Worm (Caenorhabditis elegans): ENCODE results near the gene let-92.

Gene let-92

DNA sequence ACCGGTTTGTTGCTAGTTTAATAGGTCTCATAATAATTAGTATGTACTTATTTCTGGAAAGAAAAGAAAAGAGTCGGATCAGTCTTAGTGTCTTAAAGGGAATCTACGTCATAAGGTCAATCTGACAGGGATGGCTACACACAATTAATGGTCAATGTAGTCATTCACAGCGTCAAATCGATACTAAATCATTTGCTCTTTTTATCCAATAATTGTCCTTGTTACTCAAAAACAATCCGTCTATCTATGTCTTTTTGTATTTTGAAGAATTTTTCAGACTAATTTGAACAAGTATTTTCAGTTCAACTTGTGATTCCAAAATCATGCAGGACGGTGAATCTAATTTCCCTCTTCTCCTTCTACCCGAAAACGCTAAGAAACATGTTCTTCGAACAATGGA, 19.6 kb upstream of the let-92 start, which contains the start of gene fbxb-3:
fbxb-3 (plus strand) TSS at position 301 of the 400 bp plus-strand sequence.
- TF ChIP-seq nhr-129 (tag; optimal IDR thresholded peaks at IDR 0.05) (no peak), unc-55 (GFP tag; optimal IDR thresholded peaks at IDR 0.05) (no peak), gmeb-1 (tag; optimal IDR thresholded peaks at IDR 0.05) (no peak), lin-11 (tag; optimal IDR thresholded peaks at IDR 0.05) (no peak), mab-5 (tag; optimal IDR thresholded peaks at IDR 0.05) (no peak), nhr-23 (tag; optimal IDR thresholded peaks at IDR 0.05) (no peak), crh-2 (tag; optimal IDR thresholded peaks at IDR 0.05) (no peak), unc-39 (tag; optimal IDR thresholded peaks at IDR 0.05) (no peak), blmp-1 (tag; optimal IDR thresholded peaks at IDR 0.05; ENCODE audit: insufficient read depth) (no peak), ceh-16 (tag; optimal IDR thresholded peaks at IDR 0.05) (no peak), zag-1 (tag; optimal IDR thresholded peaks at IDR 0.05) (no peak), ceh-82 (tag; optimal IDR thresholded peaks at IDR 0.05) (no peak), F13H6.1 (tag; optimal IDR thresholded peaks at IDR 0.05) (no peak), elt-3 (tag; optimal IDR thresholded peaks at IDR 0.05) (no peak), unc-62 (GFP tag; optimal IDR thresholded peaks at IDR 0.05) (no peak), nhr-237 (tag; optimal IDR thresholded peaks at IDR 0.05) (no peak), egl-27 (tag; optimal IDR thresholded peaks at IDR 0.05) (no peak), aly-2 (tag; optimal IDR thresholded peaks at IDR 0.05) (no peak)

- TF ChIP-seq alr-1 (tag; optimal IDR thresholded peaks at IDR 0.05), result no peak
- TF ChIP-seq nhr-237 (tag; optimal IDR thresholded peaks at IDR 0.05), result no peak
- TF ChIP-seq ztf-11 (tag; optimal IDR thresholded peaks at IDR 0.05), result no peak
- TF ChIP-seq nhr-23 (tag; optimal IDR thresholded peaks at IDR 0.05), result no peak
- TF ChIP-seq Y55F3AM.14 (GFP tag; optimal IDR thresholded peaks at IDR 0.05), result no peak
- no peak for TF ChIP-seq nhr-21 (tag; optimal IDR thresholded peaks at IDR 0.05)
- no peak for TF ChIP-seq mdl-1 (tag; optimal IDR thresholded peaks at IDR 0.05)
- no peak for TF ChIP-seq dmd-4 (tag; optimal IDR thresholded peaks at IDR 0.05)
- no peak for TF ChIP-seq sem-4 (tag; optimal IDR thresholded peaks at IDR 0.05)
- TF ChIP-seq sma-3 (GFP tag; optimal IDR thresholded peaks at IDR 0.05), result no peak
- no peak for TF ChIP-seq ztf-1 (GFP tag; conservative IDR thresholded peaks at IDR 0.05)
- no peak for TF ChIP-seq zag-1 (tag; optimal IDR thresholded peaks at IDR 0.05)
- TF ChIP-seq aly-2 (tag; optimal IDR thresholded peaks at IDR 0.05), result no peak
- no peak for TF ChIP-seq R02D3.7 (tag; optimal IDR thresholded peaks at IDR 0.05)
These were observed 16.1 kb upstream of the let-92 start, which contains the start of gene F38H4.3 for ce11 chrIV:11842121-11842520. Gene F38H4.3, plus strand, starts transcription at chrIV:11842421.

DNA sequence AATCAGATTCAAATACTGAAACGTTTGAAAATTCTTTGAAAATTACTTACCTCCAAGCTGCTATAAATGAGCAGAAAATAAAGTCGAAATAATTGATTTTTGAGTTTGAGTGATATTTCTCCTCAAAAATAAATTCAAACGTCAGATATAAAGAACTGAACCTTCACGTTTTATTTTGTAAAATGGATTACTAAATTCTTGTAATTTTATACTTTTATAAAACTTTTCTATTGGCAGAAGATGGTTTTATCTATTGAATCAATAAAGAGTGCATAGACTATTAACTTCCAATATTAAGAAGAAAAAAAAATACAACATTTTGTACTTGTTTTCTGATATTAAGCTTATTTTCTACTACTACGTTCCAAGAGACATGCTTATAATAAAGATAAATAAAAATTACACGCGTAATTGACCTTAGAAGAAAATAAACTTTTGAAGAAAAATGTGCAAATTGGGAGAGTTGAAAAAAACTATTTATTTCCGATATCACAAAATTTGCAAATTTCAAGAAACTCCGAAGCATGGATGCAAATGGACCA, 10.4 kb upstream of the let-92 start, which contains the start of the genes F38H4.6 and F38H4.4:
F38H4.6 (minus strand) TSS at position 101 of the 542 bp plus-strand sequence.
F38H4.4 (plus strand) TSS at position 492 of the 542 bp plus-strand sequence.
- TF ChIP-seq nhr-129 (tag; optimal IDR thresholded peaks at IDR 0.05), result no peak
- TF ChIP-seq nhr-12 (tag; optimal IDR thresholded peaks at IDR 0.05), result no peak
- TF ChIP-seq skn-1 (tag; optimal IDR thresholded peaks at IDR 0.05), result no peak
- no peak for TF ChIP-seq unc-62 (GFP tag; optimal IDR thresholded peaks at IDR 0.05)
- TF ChIP-seq lin-39 (tag; optimal IDR thresholded peaks at IDR 0.05), result no peak
- TF ChIP-seq mdl-1 (tag; optimal IDR thresholded peaks at IDR 0.05), result no peak
- TF ChIP-seq nhr-25 (tag; optimal IDR thresholded peaks at IDR 0.05), result no peak
- no peak for TF ChIP-seq nhr-21 (tag; optimal IDR thresholded peaks at IDR 0.05)
- TF ChIP-seq dmd-4 (tag; optimal IDR thresholded peaks at IDR 0.05), result no peak
- no peak for TF ChIP-seq ztf-1 (GFP tag; conservative IDR thresholded peaks at IDR 0.05)
- TF ChIP-seq mab-5 (tag; optimal IDR thresholded peaks at IDR 0.05), result no peak
- TF ChIP-seq R02D3.7 (tag; optimal IDR thresholded peaks at IDR 0.05), result no peak
- no peak for TF ChIP-seq F13H6.1 (tag; optimal IDR thresholded peaks at IDR 0.05)
- no peak for TF ChIP-seq mbf-1 (tag; optimal IDR thresholded peaks at IDR 0.05)
- TF ChIP-seq sem-4 (tag; optimal IDR thresholded peaks at IDR 0.05), result no peak
- no peak for TF ChIP-seq elt-1 (tag; optimal IDR thresholded peaks at IDR 0.05)
- TF ChIP-seq peb-1 (tag; optimal IDR thresholded peaks at IDR 0.05), result no peak

- TF ChIP-seq ama-1 (optimal IDR thresholded peaks at IDR 0.05) (no peak), skn-1 (tag; optimal IDR thresholded peaks at IDR 0.05) (no peak), nhr-12 (tag; optimal IDR thresholded peaks at IDR 0.05) (no peak), zag-1 (tag; optimal IDR thresholded peaks at IDR 0.05) (no peak), crh-2 (tag; optimal IDR thresholded peaks at IDR 0.05) (no peak), lsy-2 (tag; optimal IDR thresholded peaks at IDR 0.05) (no peak), unc-62 (GFP tag; optimal IDR thresholded peaks at IDR 0.05) (no peak)
These were observed 6.4 kb upstream of the let-92 start, which contains the start of gene F38H4.5 for ce11 chrIV:11851882-11852281. Gene F38H4.5, plus strand, starts transcription at chrIV:11852182.
